Fruit fly (Drosophila melanogaster) whole organism, embryonic: Measurements from ENCODE around the gene CG8176.

ENCODE experiments used
- Abd-B ChIP-seq: fragments of 200-800 bp; sonication (Bioruptor generic); optimal IDR thresholded peaks from 2 replicates; lab custom pipeline; 2018; ENCODE audit warnings: missing biosample characterization, mild to moderate bottlenecking, missing genetic modification characterization, moderate library complexity
- Bgb ChIP-seq: fragments of 200-800 bp; sonication (Bioruptor generic); IDR thresholded peaks from 2 replicates; pipeline ENCODE4 v1.3.6; 2022; ENCODE audit warnings: missing biosample characterization, missing genetic modification characterization; ENCODE audit not compliant: partially characterized antibody
- CG10274 ChIP-seq: fragments of 200-800 bp; sonication (Bioruptor generic); optimal IDR thresholded peaks from 3 replicates; lab custom pipeline; 2017; ENCODE audit warnings: missing biosample characterization, mild to moderate bottlenecking, missing genetic modification characterization
- CG13287 ChIP-seq: fragments of 200-800 bp; sonication (Bioruptor generic); IDR thresholded peaks from 2 replicates; pipeline ENCODE4 v1.3.6; 2022; ENCODE audit warnings: missing biosample characterization, missing genetic modification characterization; ENCODE audit not compliant: partially characterized antibody
- CG14965 ChIP-seq: fragments of 200-800 bp; sonication (Bioruptor generic); optimal IDR thresholded peaks from 2 replicates; lab custom pipeline; 2016; ENCODE audit warnings: missing biosample characterization, missing genetic modification characterization, borderline replicate concordance
- CG2129 ChIP-seq: fragments of 200-800 bp; sonication (Bioruptor generic); IDR thresholded peaks from 2 replicates; pipeline ENCODE4 v1.3.6; 2022; ENCODE audit warnings: missing biosample characterization, missing genetic modification characterization; ENCODE audit not compliant: partially characterized antibody
- CG2889 ChIP-seq: fragments of 200-800 bp; sonication (Bioruptor generic); IDR thresholded peaks from 3 replicates; pipeline ENCODE4 v1.3.6; 2022; ENCODE audit warnings: missing biosample characterization, missing genetic modification characterization
- CG30020 ChIP-seq: fragments of 200-800 bp; optimal IDR thresholded peaks from 2 replicates; lab custom pipeline; 2019; ENCODE audit warnings: missing biosample characterization, mild to moderate bottlenecking, missing genetic modification characterization, moderate library complexity
- CG3163 ChIP-seq: fragments of 200-800 bp; sonication (Bioruptor generic); optimal IDR thresholded peaks from 3 replicates; lab custom pipeline; 2016; ENCODE audit warnings: missing biosample characterization, missing genetic modification characterization
- CG3407 ChIP-seq: fragments of 200-800 bp; sonication (Bioruptor generic); optimal IDR thresholded peaks from 2 replicates; lab custom pipeline; 2018; ENCODE audit warnings: missing biosample characterization, mild to moderate bottlenecking, missing genetic modification characterization
- CG4282 ChIP-seq: fragments of 200-800 bp; sonication (Bioruptor generic); optimal IDR thresholded peaks from 2 replicates; lab custom pipeline; 2016; ENCODE audit warnings: missing biosample characterization, missing genetic modification characterization
- CG6175 ChIP-seq: fragments of 200-800 bp; sonication (Bioruptor generic); IDR thresholded peaks from 3 replicates; pipeline ENCODE4 v1.3.6; 2022; ENCODE audit warnings: missing biosample characterization, missing genetic modification characterization
- CG8478 ChIP-seq: fragments of >200 bp; optimal IDR thresholded peaks from 2 replicates; lab custom pipeline; 2018
- CG9797 ChIP-seq: fragments of 200-800 bp; sonication (Bioruptor generic); optimal IDR thresholded peaks from 3 replicates; lab custom pipeline; 2018; ENCODE audit warnings: missing biosample characterization, mild to moderate bottlenecking, missing genetic modification characterization
- CG9932 ChIP-seq: fragments of 200-800 bp; sonication (Bioruptor generic); IDR thresholded peaks from 2 replicates; pipeline ENCODE4 v1.3.6; 2022; ENCODE audit warnings: missing biosample characterization, missing genetic modification characterization
- CHES-1-like ChIP-seq: fragments of 200-800 bp; sonication (Bioruptor generic); optimal IDR thresholded peaks from 2 replicates; lab custom pipeline; 2016; ENCODE audit warnings: missing biosample characterization, missing genetic modification characterization
- CTCF ChIP-seq: fragments of 200-800 bp; sonication (Bioruptor generic); optimal IDR thresholded peaks from 2 replicates; lab custom pipeline; 2017; ENCODE audit warnings: missing biosample characterization, mild to moderate bottlenecking, missing genetic modification characterization, moderate library complexity
- D19A ChIP-seq: fragments of 200-800 bp; optimal IDR thresholded peaks from 3 replicates; lab custom pipeline; 2019; ENCODE audit warnings: missing biosample characterization, mild to moderate bottlenecking, missing genetic modification characterization, moderate library complexity
- Dbx ChIP-seq: fragments of 200-800 bp; sonication (Bioruptor generic); IDR thresholded peaks from 3 replicates; pipeline ENCODE4 v1.3.6; 2022; ENCODE audit warnings: missing biosample characterization, missing genetic modification characterization
- Doc3 ChIP-seq: fragments of 200-800 bp; sonication (Bioruptor generic); IDR thresholded peaks from 3 replicates; pipeline ENCODE4 v1.3.6; 2022; ENCODE audit warnings: missing biosample characterization, missing genetic modification characterization; ENCODE audit not compliant: partially characterized antibody
- ERR ChIP-seq: fragments of 200-800 bp; sonication (Bioruptor generic); optimal IDR thresholded peaks from 2 replicates; lab custom pipeline; 2016; ENCODE audit warnings: missing biosample characterization, missing genetic modification characterization
- MBD-R2 ChIP-seq: fragments of 200-800 bp; sonication (Bioruptor generic); IDR thresholded peaks from 2 replicates; pipeline ENCODE4 v1.3.6; 2022; ENCODE audit warnings: missing biosample characterization, missing genetic modification characterization
- Scr ChIP-seq: fragments of 200-800 bp; sonication (Bioruptor generic); IDR thresholded peaks from 2 replicates; pipeline ENCODE4 v1.3.6; 2022; ENCODE audit warnings: missing biosample characterization, missing genetic modification characterization; ENCODE audit not compliant: partially characterized antibody
- Sox102F ChIP-seq: fragments of 200-800 bp; sonication (Bioruptor generic); optimal IDR thresholded peaks from 2 replicates; lab custom pipeline; 2018; ENCODE audit warnings: missing biosample characterization, mild to moderate bottlenecking, missing genetic modification characterization, moderate library complexity
- Spps ChIP-seq: fragments of 200-800 bp; sonication (Bioruptor generic); optimal IDR thresholded peaks from 2 replicates; lab custom pipeline; 2018; ENCODE audit warnings: missing biosample characterization, mild to moderate bottlenecking, missing genetic modification characterization
- Sry-δ ChIP-seq: fragments of 200-800 bp; sonication (Bioruptor generic); optimal IDR thresholded peaks from 2 replicates; lab custom pipeline; 2016; ENCODE audit warnings: missing biosample characterization, missing genetic modification characterization
- Ssrp ChIP-seq: fragments of 200-800 bp; sonication (Bioruptor generic); optimal IDR thresholded peaks from 2 replicates; lab custom pipeline; 2018; ENCODE audit warnings: missing biosample characterization, mild to moderate bottlenecking, missing genetic modification characterization, moderate library complexity
- Taf1 ChIP-seq: fragments of 200-800 bp; sonication (Bioruptor generic); IDR thresholded peaks from 2 replicates; pipeline ENCODE4 v1.3.6; 2022; ENCODE audit warnings: missing biosample characterization, missing genetic modification characterization
- abd-A ChIP-seq: fragments of 200-800 bp; sonication (Bioruptor generic); optimal IDR thresholded peaks from 3 replicates; lab custom pipeline; 2019; ENCODE audit warnings: missing biosample characterization, mild to moderate bottlenecking, missing genetic modification characterization, moderate library complexity
- az2 ChIP-seq: fragments of 200-800 bp; sonication (Bioruptor generic); optimal IDR thresholded peaks from 3 replicates; lab custom pipeline; 2016; ENCODE audit warnings: missing biosample characterization, missing genetic modification characterization
- chm ChIP-seq: fragments of 200-800 bp; sonication (Bioruptor generic); IDR thresholded peaks from 2 replicates; pipeline ENCODE4 v1.3.6; 2022; ENCODE audit warnings: missing biosample characterization, missing genetic modification characterization
- crc ChIP-seq: fragments of 200-800 bp; sonication (Bioruptor generic); optimal IDR thresholded peaks from 2 replicates; lab custom pipeline; 2016; ENCODE audit warnings: missing biosample characterization, missing genetic modification characterization
- crol ChIP-seq: fragments of 200-800 bp; sonication (Bioruptor generic); IDR thresholded peaks from 2 replicates; pipeline ENCODE4 v1.3.6; 2022; ENCODE audit warnings: missing biosample characterization, missing genetic modification characterization
- crp ChIP-seq, 2 experiments: fragments of 200-800 bp; sonication (Bioruptor generic); optimal IDR thresholded peaks; 2 replicates in 1 of 2; 3 replicates in 1 of 2; lab custom pipeline; 2017; ENCODE audit warnings: missing biosample characterization in 2 of 2, missing genetic modification characterization in 2 of 2, mild to moderate bottlenecking in 1 of 2, moderate library complexity in 1 of 2
- dan ChIP-seq: fragments of 200-800 bp; sonication (Bioruptor generic); IDR thresholded peaks from 2 replicates; pipeline ENCODE4 v1.3.6; 2022; ENCODE audit warnings: missing biosample characterization, missing genetic modification characterization
- dati ChIP-seq: fragments of 200-800 bp; sonication (Bioruptor generic); IDR thresholded peaks from 2 replicates; pipeline ENCODE4 v1.3.6; 2022; ENCODE audit warnings: missing biosample characterization, missing genetic modification characterization
- dimm ChIP-seq: fragments of 200-800 bp; sonication (Bioruptor generic); IDR thresholded peaks from 2 replicates; pipeline ENCODE4 v1.3.6; 2022; ENCODE audit warnings: missing biosample characterization, missing genetic modification characterization
- fd3F ChIP-seq: fragments of 200-800 bp; sonication (Bioruptor generic); optimal IDR thresholded peaks from 2 replicates; lab custom pipeline; 2018; ENCODE audit warnings: missing biosample characterization, mild to moderate bottlenecking, missing genetic modification characterization, moderate library complexity
- grau ChIP-seq: fragments of 200-800 bp; optimal IDR thresholded peaks from 3 replicates; lab custom pipeline; 2019; ENCODE audit warnings: missing biosample characterization, mild to moderate bottlenecking, missing genetic modification characterization, moderate library complexity
- jigr1 ChIP-seq: fragments of 200-800 bp; sonication (Bioruptor generic); IDR thresholded peaks from 3 replicates; pipeline ENCODE4 v1.3.6; 2022; ENCODE audit warnings: missing biosample characterization, missing genetic modification characterization
- lmd ChIP-seq: fragments of 200-800 bp; sonication (Bioruptor generic); IDR thresholded peaks from 2 replicates; pipeline ENCODE4 v1.3.6; 2022; ENCODE audit warnings: missing biosample characterization, missing genetic modification characterization
- luna ChIP-seq: fragments of 200-800 bp; sonication (Bioruptor generic); optimal IDR thresholded peaks from 2 replicates; lab custom pipeline; 2016; ENCODE audit warnings: missing biosample characterization, missing genetic modification characterization
- nerfin-2 ChIP-seq: fragments of 200-800 bp; sonication (Bioruptor generic); IDR thresholded peaks from 2 replicates; pipeline ENCODE4 v1.3.6; 2022; ENCODE audit warnings: missing biosample characterization, missing genetic modification characterization; ENCODE audit not compliant: partially characterized antibody
- nmo ChIP-seq: fragments of 200-800 bp; sonication (Bioruptor generic); optimal IDR thresholded peaks from 2 replicates; lab custom pipeline; 2018; ENCODE audit warnings: missing biosample characterization, mild to moderate bottlenecking, missing genetic modification characterization, moderate library complexity
- onecut ChIP-seq: fragments of 200-800 bp; sonication (Bioruptor generic); IDR thresholded peaks from 2 replicates; pipeline ENCODE4 v1.3.6; 2022; ENCODE audit warnings: missing biosample characterization, missing genetic modification characterization
- scrt ChIP-seq: fragments of 200-800 bp; sonication (Bioruptor generic); optimal IDR thresholded peaks from 2 replicates; lab custom pipeline; 2018; ENCODE audit warnings: missing biosample characterization, mild to moderate bottlenecking, missing genetic modification characterization, moderate library complexity
- sna ChIP-seq: fragments of 200-800 bp; sonication (Bioruptor generic); IDR thresholded peaks from 2 replicates; pipeline ENCODE4 v1.3.6; 2022; ENCODE audit warnings: missing biosample characterization, missing genetic modification characterization; ENCODE audit not compliant: partially characterized antibody
- sr ChIP-seq: fragments of 200-800 bp; sonication (Bioruptor generic); IDR thresholded peaks from 3 replicates; pipeline ENCODE4 v1.3.6; 2022; ENCODE audit warnings: missing biosample characterization, missing genetic modification characterization
- tin ChIP-seq: fragments of 200-800 bp; sonication (Bioruptor generic); optimal IDR thresholded peaks from 3 replicates; lab custom pipeline; 2016; ENCODE audit warnings: missing biosample characterization, missing genetic modification characterization
- wek ChIP-seq: fragments of 200-800 bp; sonication (Bioruptor generic); optimal IDR thresholded peaks from 3 replicates; lab custom pipeline; 2018; ENCODE audit warnings: missing biosample characterization, mild to moderate bottlenecking, missing genetic modification characterization, moderate library complexity
- yki ChIP-seq: fragments of >200 bp; optimal IDR thresholded peaks from 3 replicates; lab custom pipeline; 2018

Gene CG8176

DNA sequence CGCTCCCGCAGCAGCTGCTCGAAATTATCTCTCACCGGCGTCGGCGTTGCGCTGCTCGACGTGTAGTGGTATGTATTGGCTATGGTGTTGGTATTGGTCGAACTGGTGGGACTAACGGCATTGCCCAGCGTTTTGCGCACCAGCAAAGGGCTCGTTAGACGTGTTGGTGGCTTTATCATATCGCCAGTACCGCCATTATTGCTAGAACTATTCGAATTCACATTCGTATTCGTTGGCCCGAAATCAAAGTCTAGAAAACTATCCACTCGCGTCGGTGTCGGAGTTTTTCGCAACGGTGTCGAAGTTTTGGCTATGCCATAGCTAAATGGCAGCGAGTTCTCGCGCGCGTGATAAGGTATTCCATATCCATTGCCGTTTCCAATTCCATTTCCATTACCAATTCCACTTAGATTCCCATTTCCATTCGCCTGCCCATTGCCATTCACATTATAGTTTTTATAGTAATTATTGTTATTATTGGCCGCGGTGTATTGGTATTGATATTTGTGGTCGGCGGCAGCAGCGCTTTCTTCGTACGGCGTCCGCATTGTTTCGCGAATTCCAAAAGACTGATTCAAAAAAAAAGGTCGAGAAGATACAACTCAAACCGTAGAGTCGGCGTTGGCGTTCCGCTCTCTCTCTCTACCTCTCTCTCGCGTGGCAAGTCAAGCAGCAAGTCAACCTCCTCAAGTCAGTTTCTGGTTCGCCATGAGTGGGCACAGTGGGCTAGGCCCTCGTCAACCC, 16.8 kb downstream of the CG8176 start, which contains the start of gene by:
Gene by, minus strand, starts transcription at position 575 of the 744 bp plus-strand sequence.
- no peak for TF ChIP-seq dimm
- TF ChIP-seq grau (tag; lab: Kevin White, UChicago): no peak
- TF ChIP-seq Ssrp (tag; lab: Kevin White, UChicago): no peak
- no peak for TF ChIP-seq CTCF
- no peak for TF ChIP-seq tin (GFP tag; lab: Kevin White, UChicago)
- no peak for TF ChIP-seq crc (GFP tag; lab: Kevin White, UChicago)
- no peak for TF ChIP-seq nmo
- TF ChIP-seq ERR (GFP tag; lab: Kevin White, UChicago): no peak
- peak; percentile 14; the same call in 1 of the 2 replicates for TF ChIP-seq chm (GFP tag; lab: Robert Waterston, UW)
- TF ChIP-seq CG3407 (GFP tag; lab: Kevin White, UChicago): no peak
- no peak for TF ChIP-seq Scr (GFP tag; lab: Robert Waterston, UW)
- TF ChIP-seq CG2129: no peak
- TF ChIP-seq MBD-R2 (GFP tag; lab: Robert Waterston, UW): no peak
- TF ChIP-seq az2: no peak
- no peak for TF ChIP-seq fd3F (GFP tag; lab: Kevin White, UChicago)
- TF ChIP-seq luna (GFP tag; lab: Kevin White, UChicago): no peak
- no peak for TF ChIP-seq Doc3 (GFP tag; lab: Robert Waterston, UW)
- no peak for TF ChIP-seq CG2889
- TF ChIP-seq abd-A (tag; lab: Kevin White, UChicago): peak; percentile 41
- TF ChIP-seq lmd (GFP tag; lab: Robert Waterston, UW): no peak
- TF ChIP-seq Bgb (GFP tag; lab: Robert Waterston, UW): peak; percentile 25; the same call in 1 of the 2 replicates
- TF ChIP-seq Sry-δ (GFP tag; lab: Kevin White, UChicago): no peak
- TF ChIP-seq Spps: no peak
- no peak for TF ChIP-seq scrt (GFP tag; lab: Kevin White, UChicago)
- TF ChIP-seq CG9797 (GFP tag; lab: Kevin White, UChicago): no peak
- TF ChIP-seq CG8478: no peak
- TF ChIP-seq wek (GFP tag; lab: Kevin White, UChicago): no peak
- no peak for TF ChIP-seq onecut (GFP tag; lab: Robert Waterston, UW)
- no peak for TF ChIP-seq CG6175 (GFP tag; lab: Robert Waterston, UW)
- no peak for TF ChIP-seq Taf1 (GFP tag; lab: Robert Waterston, UW)
- TF ChIP-seq nerfin-2: no peak
- TF ChIP-seq dati (GFP tag; lab: Robert Waterston, UW): no peak
- no peak for TF ChIP-seq CG9932
- no peak for TF ChIP-seq jigr1 (GFP tag; lab: Robert Waterston, UW)
- TF ChIP-seq CG10274 (GFP tag; lab: Kevin White, UChicago): no peak
- no peak for TF ChIP-seq CG14965 (GFP tag; lab: Kevin White, UChicago)
- TF ChIP-seq Abd-B (GFP tag; lab: Kevin White, UChicago): no peak
- no peak for TF ChIP-seq crol (GFP tag; lab: Robert Waterston, UW)
- TF ChIP-seq sna (GFP tag; lab: Robert Waterston, UW): no peak
- no peak for TF ChIP-seq CHES-1-like (GFP tag; lab: Kevin White, UChicago)
- no peak for TF ChIP-seq dan
- TF ChIP-seq sr (GFP tag; lab: Robert Waterston, UW): peak; percentile 60; the same call in 2 of the 3 replicates
- no peak for TF ChIP-seq Sox102F (GFP tag; lab: Kevin White, UChicago)
- no peak for TF ChIP-seq CG30020 (tag; lab: Kevin White, UChicago)
- TF ChIP-seq CG13287 (GFP tag; lab: Robert Waterston, UW): peak; percentile 34; the same call in 1 of the 2 replicates
- TF ChIP-seq Dbx (GFP tag; lab: Robert Waterston, UW): no peak
- no peak for TF ChIP-seq yki (lab: Kevin White, UChicago)
- TF ChIP-seq CG3163 (GFP tag; lab: Kevin White, UChicago): no peak
- no peak for TF ChIP-seq crp (GFP tag; optimal IDR thresholded peaks at IDR 0.05; lab: Kevin White, UChicago)
- TF ChIP-seq D19A (tag; lab: Kevin White, UChicago): no peak
- no peak for TF ChIP-seq CG4282 (GFP tag; lab: Kevin White, UChicago)
